Worm (Caenorhabditis elegans) whole organism, L1 larva: ENCODE results near the gene F59C12.3.

Source experiments
- C04F5.9 ChIP-seq: sonication (generic microtip); optimal IDR thresholded peaks from 2 replicates; lab custom pipeline; 2016; ENCODE audit warnings: missing genetic modification characterization, missing compliant biosample characterization
- F16B12.6 ChIP-seq: fragments of 150-350 bp; optimal IDR thresholded peaks from 2 replicates; lab custom pipeline; 2014; ENCODE audit warnings: missing biosample characterization, missing genetic modification characterization
- aha-1 ChIP-seq: fragments of 150-350 bp; optimal IDR thresholded peaks from 2 replicates; lab custom pipeline; 2014; ENCODE audit warnings: missing biosample characterization, missing genetic modification characterization
- aly-2 ChIP-seq: fragments of 150-350 bp; optimal IDR thresholded peaks from 2 replicates; lab custom pipeline; 2014; ENCODE audit warnings: missing biosample characterization, missing genetic modification characterization
- blmp-1 ChIP-seq: fragments of 150-350 bp; optimal IDR thresholded peaks from 2 replicates; lab custom pipeline; 2014; ENCODE audit warnings: missing biosample characterization, missing genetic modification characterization
- ceh-88 ChIP-seq: fragments of 200-800 bp; sonication (Bioruptor generic); IDR thresholded peaks from 2 replicates; pipeline ENCODE4 v1.3.6; 2022; ENCODE audit warnings: missing genetic modification characterization, missing compliant biosample characterization
- ceh-90 ChIP-seq: sonication (generic microtip); optimal IDR thresholded peaks from 2 replicates; lab custom pipeline; 2016; ENCODE audit warnings: missing genetic modification characterization, missing compliant biosample characterization
- dsc-1 ChIP-seq: sonication (generic microtip); optimal IDR thresholded peaks from 2 replicates; lab custom pipeline; 2016; ENCODE audit warnings: mild to moderate bottlenecking, missing genetic modification characterization, missing compliant biosample characterization
- efl-1 ChIP-seq, 4 experiments: fragments of 150-350 bp; optimal IDR thresholded peaks in 3 of 4; peaks in 1 of 4; 1 replicate in 1 of 4; 2 replicates in 3 of 4; lab custom pipeline; 2014; ENCODE audit warnings: missing biosample characterization in 2 of 4, missing genetic modification characterization in 2 of 4, missing genetic modification reagents in 2 of 4
- efl-3 ChIP-seq: fragments of 200-800 bp; sonication (Bioruptor generic); optimal IDR thresholded peaks from 2 replicates; lab custom pipeline; 2018; ENCODE audit warnings: mild to moderate bottlenecking, missing genetic modification characterization, missing compliant biosample characterization
- egl-13 ChIP-seq: sonication (generic microtip); optimal IDR thresholded peaks from 2 replicates; lab custom pipeline; 2016; ENCODE audit warnings: missing genotype, missing genetic modification reagents, missing genetic modification characterization, missing compliant biosample characterization
- egl-27 ChIP-seq, 2 experiments: fragments of 150-350 bp in 1 of 2; sonication (generic microtip); optimal IDR thresholded peaks; 3 replicates each; lab custom pipeline; 2017 to 2018; ENCODE audit warnings: missing biosample characterization in 2 of 2, missing genetic modification characterization in 2 of 2, missing genetic modification reagents in 2 of 2
- elt-2 ChIP-seq: sonication (generic microtip); optimal IDR thresholded peaks from 2 replicates; lab custom pipeline; 2016; ENCODE audit warnings: missing genetic modification characterization, mild to moderate bottlenecking, inconsistent platforms, missing compliant biosample characterization, missing genetic modification reagents
- ets-5 ChIP-seq: fragments of 200-800 bp; sonication (Bioruptor generic); IDR thresholded peaks from 2 replicates; pipeline ENCODE4 v1.3.6; 2022; ENCODE audit warnings: missing genetic modification characterization, missing compliant biosample characterization
- fkh-10 ChIP-seq: sonication (generic microtip); optimal IDR thresholded peaks from 2 replicates; lab custom pipeline; 2017; ENCODE audit warnings: missing biosample characterization, missing genetic modification reagents, missing genetic modification characterization
- fkh-4 ChIP-seq: sonication (generic microtip); optimal IDR thresholded peaks from 2 replicates; lab custom pipeline; 2016; ENCODE audit warnings: missing compliant biosample characterization, missing genetic modification characterization, borderline replicate concordance
- fkh-8 ChIP-seq: sonication (generic microtip); optimal IDR thresholded peaks from 2 replicates; lab custom pipeline; 2016; ENCODE audit warnings: mild to moderate bottlenecking, missing genetic modification characterization, missing compliant biosample characterization
- hlh-17 ChIP-seq: fragments of 200-800 bp; sonication (Bioruptor generic); optimal IDR thresholded peaks from 2 replicates; lab custom pipeline; 2018; ENCODE audit warnings: missing genetic modification characterization, mild to moderate bottlenecking, missing compliant biosample characterization, moderate library complexity, borderline replicate concordance
- hlh-4 ChIP-seq: sonication (generic microtip); optimal IDR thresholded peaks from 2 replicates; lab custom pipeline; 2016; ENCODE audit warnings: mild to moderate bottlenecking, missing genetic modification characterization, missing compliant biosample characterization
- hpl-2 ChIP-seq: fragments of 150-350 bp; optimal IDR thresholded peaks from 2 replicates; lab custom pipeline; 2014; ENCODE audit warnings: missing biosample characterization, missing genetic modification reagents, missing genetic modification characterization
- lin-13 ChIP-seq: fragments of 150-350 bp; optimal IDR thresholded peaks from 2 replicates; lab custom pipeline; 2014; ENCODE audit warnings: missing biosample characterization, missing genetic modification reagents, missing genetic modification characterization
- lin-35 ChIP-seq, 2 experiments: fragments of 150-350 bp; optimal IDR thresholded peaks; 2 replicates each; lab custom pipeline; 2014; ENCODE audit warnings: missing biosample characterization in 2 of 2, missing genetic modification characterization in 2 of 2, missing genetic modification reagents in 2 of 2
- lsy-2 ChIP-seq, 2 experiments: fragments of 150-350 bp; optimal IDR thresholded peaks; 2 replicates each; lab custom pipeline; 2014; ENCODE audit warnings: missing biosample characterization in 2 of 2, missing genetic modification characterization in 2 of 2
- mdl-1 ChIP-seq, 2 experiments: fragments of 150-350 bp; optimal IDR thresholded peaks; 2 replicates each; lab custom pipeline; 2014 to 2017; ENCODE audit warnings: missing biosample characterization in 2 of 2, missing genetic modification characterization in 2 of 2, inconsistent platforms in 1 of 2
- mef-2 ChIP-seq: fragments of 150-350 bp; optimal IDR thresholded peaks from 2 replicates; lab custom pipeline; 2014; ENCODE audit warnings: missing biosample characterization, missing genetic modification characterization
- mep-1 ChIP-seq: fragments of 150-350 bp; optimal IDR thresholded peaks from 2 replicates; lab custom pipeline; 2014; ENCODE audit warnings: missing biosample characterization, missing genetic modification characterization
- nhr-12 ChIP-seq: sonication (generic microtip); optimal IDR thresholded peaks from 2 replicates; lab custom pipeline; 2017; ENCODE audit warnings: missing biosample characterization, missing genetic modification characterization
- nhr-19 ChIP-seq: fragments of 200-800 bp; sonication (Bioruptor generic); conservative IDR thresholded peaks from 2 replicates; pipeline ENCODE4 v1.3.6; 2022; ENCODE audit warnings: missing genetic modification characterization, missing compliant biosample characterization
- nhr-237 ChIP-seq: fragments of 150-350 bp; optimal IDR thresholded peaks from 2 replicates; lab custom pipeline; 2014; ENCODE audit warnings: missing biosample characterization, missing genetic modification characterization
- nhr-71 ChIP-seq: sonication (generic microtip); optimal IDR thresholded peaks from 2 replicates; lab custom pipeline; 2016; ENCODE audit warnings: mild to moderate bottlenecking, missing genetic modification characterization, moderate library complexity, missing compliant biosample characterization
- nhr-90 ChIP-seq: sonication (generic microtip); optimal IDR thresholded peaks from 2 replicates; lab custom pipeline; 2016; ENCODE audit warnings: mild to moderate bottlenecking, missing genetic modification characterization, missing compliant biosample characterization; ENCODE audit not compliant: poor library complexity
- pag-3 ChIP-seq: sonication (generic microtip); optimal IDR thresholded peaks from 2 replicates; lab custom pipeline; 2017; ENCODE audit warnings: missing genetic modification characterization, mild to moderate bottlenecking, missing compliant biosample characterization, antibody characterized with exemption, borderline replicate concordance; ENCODE audit not compliant: insufficient read depth
- pax-3 ChIP-seq: fragments of 200-800 bp; sonication (Bioruptor generic); optimal IDR thresholded peaks from 2 replicates; lab custom pipeline; 2018; ENCODE audit warnings: mild to moderate bottlenecking, missing genetic modification characterization, moderate library complexity, missing compliant biosample characterization
- skn-1 ChIP-seq: fragments of 150-350 bp; optimal IDR thresholded peaks from 2 replicates; lab custom pipeline; 2014; ENCODE audit warnings: missing biosample characterization, missing genetic modification characterization
- snu-23 ChIP-seq: sonication (generic microtip); optimal IDR thresholded peaks from 2 replicates; lab custom pipeline; 2016; ENCODE audit warnings: missing genetic modification characterization, missing compliant biosample characterization
- sup-37 ChIP-seq: fragments of 200-800 bp; sonication (Bioruptor generic); optimal IDR thresholded peaks from 2 replicates; lab custom pipeline; 2018; ENCODE audit warnings: mild to moderate bottlenecking, missing genetic modification characterization, missing compliant biosample characterization
- swsn-7 ChIP-seq: sonication (generic microtip); optimal IDR thresholded peaks from 2 replicates; lab custom pipeline; 2016; ENCODE audit warnings: missing genetic modification characterization, missing compliant biosample characterization
- tbx-2 ChIP-seq: sonication (generic microtip); optimal IDR thresholded peaks from 2 replicates; lab custom pipeline; 2016; ENCODE audit warnings: missing genetic modification characterization, missing compliant biosample characterization
- tlp-1 ChIP-seq: fragments of 150-350 bp; optimal IDR thresholded peaks from 2 replicates; lab custom pipeline; 2014; ENCODE audit warnings: missing biosample characterization, missing genetic modification characterization
- unc-30 ChIP-seq: sonication (generic microtip); optimal IDR thresholded peaks from 2 replicates; lab custom pipeline; 2017; ENCODE audit warnings: missing biosample characterization, missing genetic modification characterization
- unc-86 ChIP-seq: sonication (generic microtip); optimal IDR thresholded peaks from 2 replicates; lab custom pipeline; 2016; ENCODE audit warnings: missing genetic modification characterization, missing compliant biosample characterization
- unc-98 ChIP-seq: fragments of 200-800 bp; sonication (Bioruptor generic); IDR thresholded peaks from 2 replicates; pipeline ENCODE4 v1.3.6; 2022; ENCODE audit warnings: missing genetic modification characterization, missing compliant biosample characterization
- vab-15 ChIP-seq: sonication (generic microtip); optimal IDR thresholded peaks from 2 replicates; lab custom pipeline; 2017; ENCODE audit warnings: missing genotype, mild to moderate bottlenecking, missing genetic modification characterization, missing compliant biosample characterization
- ztf-11 ChIP-seq, 2 experiments: sonication (generic microtip); optimal IDR thresholded peaks; 2 replicates each; lab custom pipeline; 2016 to 2017; ENCODE audit warnings: missing genetic modification characterization in 2 of 2, missing biosample characterization in 1 of 2, missing compliant biosample characterization in 1 of 2
- ztf-4 ChIP-seq: fragments of 150-350 bp; optimal IDR thresholded peaks from 2 replicates; lab custom pipeline; 2014; ENCODE audit warnings: missing biosample characterization, missing genetic modification characterization

Gene F59C12.3

ce11 chrX:16625078-16625808, 15.9 kb upstream of the F59C12.3 start:
- no peak for TF ChIP-seq efl-1 (optimal IDR thresholded peaks at IDR 0.05; lab: Kevin White, UChicago)
- TF ChIP-seq efl-1 (GFP tag; optimal IDR thresholded peaks at IDR 0.05 in 1 of 2; lab: Kevin White, UChicago) = peak in 1 of 2 experiments; percentile 54
- no peak for TF ChIP-seq hpl-2 (GFP tag; lab: Kevin White, UChicago)
- peak; percentile 56 for TF ChIP-seq blmp-1
- TF ChIP-seq fkh-8 = no peak
- no peak for TF ChIP-seq lin-13
- TF ChIP-seq egl-13 = no peak
- no peak for TF ChIP-seq unc-30 (tag; lab: Kevin White, UChicago)
- TF ChIP-seq tbx-2 (tag; lab: Kevin White, UChicago) = no peak
- no peak for TF ChIP-seq vab-15 (tag; lab: Kevin White, UChicago)
- no peak for TF ChIP-seq pag-3 (tag; lab: Kevin White, UChicago)
- no peak for TF ChIP-seq F16B12.6
- TF ChIP-seq egl-27 (tag; optimal IDR thresholded peaks at IDR 0.05; lab: Kevin White, UChicago) = no peak
- TF ChIP-seq, all 84 proteins: peak for 2

ce11 chrX:16623269-16623668, 13.9 kb upstream of the F59C12.3 start:
- no peak for TF ChIP-seq efl-1 (optimal IDR thresholded peaks at IDR 0.05; lab: Kevin White, UChicago)
- peak in 1 of 2 experiments; percentile 52 for TF ChIP-seq efl-1 (GFP tag; optimal IDR thresholded peaks at IDR 0.05 in 1 of 2; lab: Kevin White, UChicago)
- TF ChIP-seq fkh-4 (tag; lab: Kevin White, UChicago) = no peak
- no peak for TF ChIP-seq C04F5.9
- TF ChIP-seq swsn-7 = no peak
- TF ChIP-seq lin-13 = no peak

- TF ChIP-seq aly-2 (no peak), mep-1 (tag; lab: Kevin White, UChicago) (no peak), ztf-11 (tag; optimal IDR thresholded peaks at IDR 0.05; lab: Kevin White, UChicago) (no peak), egl-13 (no peak), sup-37 (GFP tag; lab: Kevin White, UChicago) (no peak), unc-98 (GFP tag; lab: Robert Waterston, UW) (no peak), snu-23 (no peak), ets-5 (no peak), nhr-12 (tag; lab: Kevin White, UChicago) (no peak), hlh-4 (no peak), nhr-90 (tag; lab: Kevin White, UChicago) (no peak), unc-86 (no peak), nhr-237 (tag; lab: Kevin White, UChicago) (no peak), efl-3 (GFP tag; lab: Kevin White, UChicago) (no peak), fkh-8 (no peak), lsy-2 (tag; optimal IDR thresholded peaks at IDR 0.05; lab: Kevin White, UChicago) (no peak), elt-2 (tag; lab: Kevin White, UChicago) (no peak), lin-35 (GFP tag; optimal IDR thresholded peaks at IDR 0.05; lab: Kevin White, UChicago) (no peak), ztf-4 (tag; lab: Kevin White, UChicago) (no peak)
- TF ChIP-seq, all 84 proteins: peak for 0
Observed at ce11 chrX:16621467-16621866, 12.1 kb upstream of the F59C12.3 start, which contains the start of gene cpg-19. Gene cpg-19 (plus strand): TSS chrX:16621807.

ce11 chrX:16619158-16619557, 9.8 kb upstream of the F59C12.3 start:
- TF ChIP-seq pag-3 (tag; lab: Kevin White, UChicago) = no peak
- TF ChIP-seq dsc-1 (tag; lab: Kevin White, UChicago) = no peak
- TF ChIP-seq hlh-17 (GFP tag; lab: Kevin White, UChicago) = no peak
- no peak for TF ChIP-seq aha-1 (tag; lab: Kevin White, UChicago)
- no peak for TF ChIP-seq elt-2 (tag; lab: Kevin White, UChicago)
- no peak for TF ChIP-seq mdl-1 (tag; optimal IDR thresholded peaks at IDR 0.05; lab: Kevin White, UChicago)
- TF ChIP-seq fkh-10 (GFP tag; lab: Kevin White, UChicago) = no peak
- TF ChIP-seq vab-15 (tag; lab: Kevin White, UChicago) = no peak
- TF ChIP-seq skn-1 (tag; lab: Kevin White, UChicago) = no peak
- no peak for TF ChIP-seq pax-3
- no peak for TF ChIP-seq nhr-71 (tag; lab: Kevin White, UChicago)
- no peak for TF ChIP-seq unc-98 (GFP tag; lab: Robert Waterston, UW)
- no peak for TF ChIP-seq ets-5
- TF ChIP-seq blmp-1 = no peak
- TF ChIP-seq tlp-1 (tag; lab: Kevin White, UChicago) = no peak
- peak; percentile 22 for TF ChIP-seq nhr-19 (GFP tag; lab: Robert Waterston, UW)
- TF ChIP-seq mef-2 (tag; lab: Kevin White, UChicago) = no peak
- no peak for TF ChIP-seq fkh-8
- TF ChIP-seq efl-1 (optimal IDR thresholded peaks at IDR 0.05; lab: Kevin White, UChicago) = no peak
- TF ChIP-seq efl-1 (GFP tag; optimal IDR thresholded peaks at IDR 0.05 in 1 of 2; lab: Kevin White, UChicago) = no peak
- no peak for TF ChIP-seq hlh-4
- no peak for TF ChIP-seq ceh-88
- TF ChIP-seq ceh-90 (tag; lab: Kevin White, UChicago) = no peak
- peak; percentile 29 for TF ChIP-seq nhr-90 (tag; lab: Kevin White, UChicago)
